Worm (Caenorhabditis elegans) whole organism, mixed stage, embryonic: ENCODE results near the gene ZC168.2.

ENCODE experiments used
- M03D4.4 ChIP-seq: sonication (generic microtip); optimal IDR thresholded peaks from 2 replicates; lab custom pipeline; 2017; ENCODE audit warnings: mild to moderate bottlenecking, missing genetic modification characterization, missing compliant biosample characterization
- bed-3 ChIP-seq: fragments of 200-800 bp; sonication (Bioruptor generic); optimal IDR thresholded peaks from 3 replicates; lab custom pipeline; 2018; ENCODE audit warnings: mild to moderate bottlenecking, missing genetic modification characterization, moderate library complexity, missing compliant biosample characterization
- blmp-1 ChIP-seq: fragments of 150-350 bp; optimal IDR thresholded peaks from 2 replicates; lab custom pipeline; 2014; ENCODE audit warnings: missing biosample characterization, missing genetic modification characterization
- ceh-39 ChIP-seq: fragments of 150-350 bp; optimal IDR thresholded peaks from 2 replicates; lab custom pipeline; 2014; ENCODE audit warnings: missing biosample characterization, missing genetic modification characterization
- ceh-83 ChIP-seq: fragments of 200-800 bp; sonication (Bioruptor generic); optimal IDR thresholded peaks from 2 replicates; lab custom pipeline; 2018; ENCODE audit warnings: mild to moderate bottlenecking, missing genetic modification characterization, missing compliant biosample characterization
- ces-1 ChIP-seq: fragments of 150-350 bp; optimal IDR thresholded peaks from 2 replicates; lab custom pipeline; 2014; ENCODE audit warnings: missing biosample characterization, missing genetic modification reagents, missing genetic modification characterization
- cnd-1 ChIP-seq: fragments of 200-800 bp; sonication (Bioruptor generic); optimal IDR thresholded peaks from 2 replicates; lab custom pipeline; 2018; ENCODE audit warnings: mild to moderate bottlenecking, missing genetic modification characterization, missing compliant biosample characterization
- elt-1 ChIP-seq: sonication (generic microtip); optimal IDR thresholded peaks from 2 replicates; lab custom pipeline; 2017; ENCODE audit warnings: missing genetic modification characterization, mild to moderate bottlenecking, missing compliant biosample characterization, antibody characterized with exemption, moderate library complexity, borderline replicate concordance; ENCODE audit not compliant: insufficient read depth
- elt-3 ChIP-seq: fragments of 150-350 bp; optimal IDR thresholded peaks from 2 replicates; lab custom pipeline; 2014; ENCODE audit warnings: missing biosample characterization, missing genetic modification characterization
- flh-1 ChIP-seq: fragments of 200-800 bp; sonication (Bioruptor generic); optimal IDR thresholded peaks from 2 replicates; lab custom pipeline; 2018; ENCODE audit warnings: mild to moderate bottlenecking, missing genetic modification characterization, moderate library complexity, missing compliant biosample characterization
- ham-2 ChIP-seq: fragments of 200-800 bp; sonication (Bioruptor generic); optimal IDR thresholded peaks from 2 replicates; lab custom pipeline; 2018; ENCODE audit warnings: mild to moderate bottlenecking, missing genetic modification characterization, missing compliant biosample characterization
- hlh-1 ChIP-seq: fragments of 150-350 bp; optimal IDR thresholded peaks from 2 replicates; lab custom pipeline; 2014; ENCODE audit warnings: missing biosample characterization, missing genetic modification reagents, missing genetic modification characterization
- lin-13 ChIP-seq: fragments of 150-350 bp; optimal IDR thresholded peaks from 2 replicates; lab custom pipeline; 2014; ENCODE audit warnings: missing biosample characterization, missing genetic modification characterization
- lin-32 ChIP-seq: fragments of 200-800 bp; sonication (Bioruptor generic); optimal IDR thresholded peaks from 2 replicates; lab custom pipeline; 2018; ENCODE audit warnings: mild to moderate bottlenecking, missing genetic modification characterization, missing compliant biosample characterization
- lsy-2 ChIP-seq: fragments of 150-350 bp; optimal IDR thresholded peaks from 2 replicates; lab custom pipeline; 2014; ENCODE audit warnings: missing biosample characterization, missing genetic modification characterization
- mab-5 ChIP-seq: fragments of 150-350 bp; optimal IDR thresholded peaks from 2 replicates; lab custom pipeline; 2014; ENCODE audit warnings: missing biosample characterization, missing genetic modification characterization
- mep-1 ChIP-seq: fragments of 150-350 bp; optimal IDR thresholded peaks from 2 replicates; lab custom pipeline; 2017; ENCODE audit warnings: missing biosample characterization, missing genetic modification reagents, missing genetic modification characterization, inconsistent platforms
- mls-2 ChIP-seq: sonication (generic microtip); optimal IDR thresholded peaks from 2 replicates; lab custom pipeline; 2016; ENCODE audit warnings: mild to moderate bottlenecking, missing genetic modification characterization, moderate library complexity, missing compliant biosample characterization
- nhr-2 ChIP-seq: fragments of 150-350 bp; optimal IDR thresholded peaks from 2 replicates; lab custom pipeline; 2014; ENCODE audit warnings: missing biosample characterization, missing genetic modification characterization
- nhr-237 ChIP-seq: fragments of 150-350 bp; optimal IDR thresholded peaks from 2 replicates; lab custom pipeline; 2014; ENCODE audit warnings: missing biosample characterization, missing genetic modification characterization
- nhr-28 ChIP-seq: fragments of 150-350 bp; optimal IDR thresholded peaks from 2 replicates; lab custom pipeline; 2014; ENCODE audit warnings: missing biosample characterization, missing genetic modification characterization
- pha-4 ChIP-seq: fragments of 150-350 bp; optimal IDR thresholded peaks from 2 replicates; lab custom pipeline; 2018; ENCODE audit warnings: missing biosample characterization, missing genetic modification reagents, missing genetic modification characterization
- sem-2 ChIP-seq: fragments of 200-800 bp; sonication (Bioruptor generic); optimal IDR thresholded peaks from 2 replicates; lab custom pipeline; 2018; ENCODE audit warnings: mild to moderate bottlenecking, missing genetic modification characterization, missing compliant biosample characterization
- snpc-4 ChIP-seq: fragments of 150-350 bp; optimal IDR thresholded peaks from 2 replicates; lab custom pipeline; 2014; ENCODE audit warnings: missing biosample characterization, missing genetic modification characterization
- sptf-1 ChIP-seq: sonication (generic microtip); optimal IDR thresholded peaks from 2 replicates; lab custom pipeline; 2017; ENCODE audit warnings: mild to moderate bottlenecking, missing genetic modification characterization, moderate library complexity, missing compliant biosample characterization
- tbx-8 ChIP-seq: fragments of 200-800 bp; sonication (Bioruptor generic); optimal IDR thresholded peaks from 2 replicates; lab custom pipeline; 2018; ENCODE audit warnings: mild to moderate bottlenecking, missing genetic modification characterization, moderate library complexity, missing compliant biosample characterization
- unc-120 ChIP-seq: sonication (generic microtip); optimal IDR thresholded peaks from 2 replicates; lab custom pipeline; 2017; ENCODE audit warnings: missing genetic modification characterization, missing compliant biosample characterization; ENCODE audit not compliant: poor library complexity, severe bottlenecking
- unc-39 ChIP-seq: fragments of 150-350 bp; optimal IDR thresholded peaks from 2 replicates; lab custom pipeline; 2014; ENCODE audit warnings: missing biosample characterization, missing genetic modification characterization
- unc-62 ChIP-seq: fragments of 150-350 bp; optimal IDR thresholded peaks from 2 replicates; lab custom pipeline; 2014; ENCODE audit warnings: missing biosample characterization, missing genetic modification reagents, missing genetic modification characterization

ZC168.2 gene

DNA sequence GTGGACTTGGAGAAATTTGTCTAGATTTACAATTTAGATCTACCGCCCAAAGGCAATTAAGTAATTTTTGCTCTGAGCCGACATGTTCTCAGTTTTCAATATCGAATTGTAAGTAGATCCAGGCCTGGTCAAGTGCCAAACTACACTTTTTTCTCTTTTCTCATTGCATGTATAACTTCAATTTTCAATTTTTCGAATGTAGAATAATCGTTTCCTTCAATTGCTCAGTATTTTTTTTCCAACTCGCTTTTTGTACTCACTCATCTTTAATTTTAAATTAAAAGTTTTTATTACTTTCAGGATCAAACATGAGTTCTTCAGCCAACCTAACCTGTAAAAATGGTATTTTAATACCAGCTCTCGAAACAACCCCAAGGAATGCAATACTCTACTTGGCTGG lies 11.5 kb upstream of the ZC168.2 start, which contains the start of gene ncx-3:
TSS of gene ncx-3 (plus strand) at position 301 of the 400 bp plus-strand sequence.
- TF ChIP-seq sptf-1 (tag; lab: Kevin White, UChicago) = no peak
- no peak for TF ChIP-seq ceh-83 (GFP tag; lab: Kevin White, UChicago)
- no peak for TF ChIP-seq ceh-39 (tag; lab: Kevin White, UChicago)
- no peak for TF ChIP-seq mep-1 (tag; lab: Kevin White, UChicago)
- TF ChIP-seq ces-1 (GFP tag; lab: Kevin White, UChicago) = no peak
- TF ChIP-seq unc-120 (tag; lab: Kevin White, UChicago) = no peak
- no peak for TF ChIP-seq cnd-1

DNA sequence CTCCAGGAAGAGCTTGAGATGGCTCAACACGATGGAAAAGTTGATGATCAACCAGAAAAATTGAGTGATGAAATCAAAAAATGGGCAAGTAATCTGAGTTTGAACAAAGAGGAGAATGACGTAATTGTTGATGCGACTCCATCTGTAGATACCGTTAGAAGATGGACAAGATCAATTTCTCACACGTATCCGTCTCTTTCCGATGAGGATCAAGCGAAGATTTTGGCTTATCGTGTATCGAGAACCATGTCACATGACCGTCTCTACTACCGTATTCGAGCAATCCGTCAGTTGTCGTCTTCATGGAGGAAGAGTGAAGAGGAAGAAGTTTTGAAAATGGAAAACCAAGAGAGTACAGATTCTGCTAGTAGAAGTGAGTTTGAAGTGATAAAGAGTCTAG lies 9.8 kb upstream of the ZC168.2 start:
- TF ChIP-seq cnd-1 = no peak
- TF ChIP-seq elt-1 = peak; percentile 83
- TF ChIP-seq, all 35 proteins: peak for 1

DNA sequence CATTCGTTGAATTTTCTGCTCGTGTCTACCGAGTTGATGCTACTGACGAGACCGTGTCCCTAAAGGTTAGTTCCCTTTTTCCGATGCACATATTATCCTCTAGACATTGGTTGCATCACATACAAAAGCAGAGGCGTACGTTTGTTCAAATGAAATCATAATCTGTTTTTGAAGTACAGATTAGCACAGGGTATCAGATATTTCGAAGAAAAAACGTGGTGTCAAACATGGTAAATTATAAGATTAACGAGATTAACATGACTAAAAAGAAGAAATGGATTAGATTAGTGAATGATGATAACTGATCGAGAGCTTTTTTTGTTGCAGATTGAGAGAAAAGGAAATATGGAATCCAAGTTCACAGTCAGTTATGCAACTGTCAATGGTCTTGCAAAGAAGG lies 9.0 kb upstream of the ZC168.2 start:
- TF ChIP-seq bed-3 (GFP tag; lab: Kevin White, UChicago) (no peak), elt-3 (no peak), ceh-83 (GFP tag; lab: Kevin White, UChicago) (no peak), hlh-1 (tag; lab: Kevin White, UChicago) (no peak), ceh-39 (tag; lab: Kevin White, UChicago) (no peak), unc-62 (GFP tag; lab: Kevin White, UChicago) (no peak), tbx-8 (no peak), cnd-1 (no peak), lin-32 (GFP tag; lab: Kevin White, UChicago) (no peak), snpc-4 (tag; lab: Kevin White, UChicago) (no peak), unc-39 (tag; lab: Kevin White, UChicago) (no peak), lsy-2 (tag; lab: Kevin White, UChicago) (no peak), mab-5 (tag; lab: Kevin White, UChicago) (no peak), lin-13 (tag; lab: Kevin White, UChicago) (no peak), elt-1 (no peak)

DNA sequence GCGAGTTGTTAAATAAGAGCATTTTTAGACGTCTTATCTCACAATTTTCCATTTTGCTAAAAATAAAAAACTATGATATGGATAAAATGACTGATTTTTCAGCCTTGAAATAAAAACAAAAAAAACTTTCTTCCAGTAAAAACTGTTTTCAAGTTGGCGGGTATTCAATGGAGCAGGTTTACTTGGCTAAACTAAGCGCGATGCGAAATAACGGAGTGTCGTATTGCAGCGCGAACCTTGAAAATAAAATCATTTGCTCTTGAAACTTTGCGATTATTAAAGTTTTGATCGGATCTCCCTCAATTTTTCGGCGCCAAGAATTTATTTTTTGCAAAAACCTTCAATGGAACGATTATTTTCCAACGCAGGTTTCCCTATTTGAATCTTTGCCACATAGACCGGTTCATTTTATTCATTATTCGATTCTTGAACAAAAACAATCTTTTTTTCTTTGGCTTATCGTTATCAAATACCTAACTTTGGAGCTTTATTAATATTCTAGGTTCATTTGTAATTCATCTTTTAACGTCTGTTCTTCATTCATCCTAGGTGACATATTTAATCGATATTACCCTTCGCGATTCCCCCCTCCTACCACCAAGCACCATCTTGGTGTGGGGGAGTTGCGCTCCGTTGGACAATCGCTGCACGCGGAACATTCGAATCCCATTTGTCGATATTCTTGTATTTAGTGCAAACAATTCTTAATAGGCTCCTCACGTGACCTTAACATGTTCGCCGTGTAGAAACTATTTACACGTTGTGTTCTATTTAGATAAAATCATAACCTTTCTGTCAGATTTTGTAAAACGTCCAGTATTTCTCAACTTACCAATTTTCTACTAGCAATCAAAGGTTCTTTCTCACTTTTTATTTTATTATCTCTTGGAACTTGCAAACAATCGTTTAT lies 6.9 kb downstream of the ZC168.2 start, which contains the start of the genes orc-5 and cyb-1:
TSS of gene orc-5 (minus strand) at position 62 of the 910 bp plus-strand sequence.
TSS of gene cyb-1 (plus strand) at position 690 of the 910 bp plus-strand sequence.
- TF ChIP-seq mep-1 (tag; lab: Kevin White, UChicago) (peak; percentile 71), cnd-1 (no peak), nhr-28 (tag; lab: Kevin White, UChicago) (no peak), lsy-2 (tag; lab: Kevin White, UChicago) (peak; percentile 47), lin-13 (tag; lab: Kevin White, UChicago) (peak; percentile 40), mab-5 (tag; lab: Kevin White, UChicago) (peak; percentile 24), nhr-2 (tag; lab: Kevin White, UChicago) (no peak), ces-1 (GFP tag; lab: Kevin White, UChicago) (peak; percentile 55), lin-32 (GFP tag; lab: Kevin White, UChicago) (no peak), nhr-237 (tag; lab: Kevin White, UChicago) (peak; percentile 57), ceh-83 (GFP tag; lab: Kevin White, UChicago) (peak; percentile 7), hlh-1 (tag; lab: Kevin White, UChicago) (peak; percentile 39), sptf-1 (tag; lab: Kevin White, UChicago) (peak; percentile 42), pha-4 (peak; percentile 54)

DNA sequence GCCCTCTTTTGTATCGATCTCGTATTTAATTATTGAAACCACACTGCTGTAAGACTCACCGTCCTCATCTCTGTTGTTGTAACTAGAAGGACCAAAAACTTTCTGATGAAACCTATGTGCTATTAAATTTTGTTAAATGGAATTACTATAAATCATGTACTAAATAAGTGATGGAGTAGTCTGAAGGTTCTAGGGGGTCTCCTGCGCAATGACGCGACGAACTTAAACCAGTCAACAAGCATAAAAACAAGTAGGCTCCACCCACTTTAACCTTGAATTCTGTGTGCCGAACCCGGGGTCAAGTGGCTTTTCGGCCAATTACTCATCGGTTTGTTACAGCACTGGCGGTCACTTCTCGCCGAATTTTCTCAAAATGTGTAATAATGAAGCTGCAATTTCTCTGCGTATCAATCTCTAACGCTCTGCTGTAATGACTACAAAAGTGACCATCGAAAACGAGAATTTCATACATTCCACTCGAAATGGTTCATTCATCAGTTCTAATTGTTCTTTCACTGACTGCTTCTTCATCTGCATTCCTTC lies 9.2 kb downstream of the ZC168.2 start, which contains the start of gene grl-21:
TSS of gene grl-21 (plus strand) at position 464 of the 543 bp plus-strand sequence.
- TF ChIP-seq nhr-28 (tag; lab: Kevin White, UChicago) (no peak), bed-3 (GFP tag; lab: Kevin White, UChicago) (no peak), mab-5 (tag; lab: Kevin White, UChicago) (no peak), flh-1 (GFP tag; lab: Kevin White, UChicago) (no peak), mep-1 (tag; lab: Kevin White, UChicago) (no peak), elt-3 (no peak), ces-1 (GFP tag; lab: Kevin White, UChicago) (no peak), unc-120 (tag; lab: Kevin White, UChicago) (no peak), cnd-1 (no peak)
- TF ChIP-seq, all 35 proteins: peak for 0

DNA sequence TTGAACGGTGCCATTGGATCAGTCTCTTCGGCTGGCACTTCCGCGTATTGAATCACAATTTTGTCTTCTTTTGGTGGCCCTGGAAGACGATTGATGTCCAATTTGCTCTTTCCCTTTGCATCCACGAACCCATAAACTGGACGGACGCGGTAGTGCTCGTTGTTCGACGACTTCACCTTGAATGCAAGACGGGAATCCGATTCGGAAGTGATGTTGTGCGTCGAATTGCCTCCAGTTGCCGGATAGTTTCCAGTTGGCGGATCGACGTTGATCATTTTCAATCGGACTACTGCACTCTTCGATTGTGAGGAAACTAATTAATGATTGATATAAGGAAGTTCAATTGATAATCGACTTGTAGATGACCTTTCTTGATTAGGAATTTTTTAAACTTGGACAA lies 10.5 kb downstream of the ZC168.2 start, which contains the start of gene ssp-34:
TSS of gene ssp-34 (minus strand) at position 275 of the 400 bp plus-strand sequence.
- no peak for TF ChIP-seq unc-62 (GFP tag; lab: Kevin White, UChicago)
- TF ChIP-seq unc-120 (tag; lab: Kevin White, UChicago) = no peak
- no peak for TF ChIP-seq lsy-2 (tag; lab: Kevin White, UChicago)
- TF ChIP-seq nhr-2 (tag; lab: Kevin White, UChicago) = no peak
- TF ChIP-seq sptf-1 (tag; lab: Kevin White, UChicago) = no peak
- TF ChIP-seq lin-13 (tag; lab: Kevin White, UChicago) = no peak
- TF ChIP-seq snpc-4 (tag; lab: Kevin White, UChicago) = no peak
- TF ChIP-seq mls-2 (tag; lab: Kevin White, UChicago) = no peak
- no peak for TF ChIP-seq blmp-1 (tag; lab: Kevin White, UChicago)
- TF ChIP-seq mab-5 (tag; lab: Kevin White, UChicago) = no peak
- TF ChIP-seq unc-39 (tag; lab: Kevin White, UChicago) = no peak
- TF ChIP-seq nhr-28 (tag; lab: Kevin White, UChicago) = no peak
- no peak for TF ChIP-seq ces-1 (GFP tag; lab: Kevin White, UChicago)
- no peak for TF ChIP-seq ham-2 (GFP tag; lab: Kevin White, UChicago)
- no peak for TF ChIP-seq ceh-39 (tag; lab: Kevin White, UChicago)
- no peak for TF ChIP-seq tbx-8
- TF ChIP-seq sem-2 (GFP tag; lab: Kevin White, UChicago) = no peak
- TF ChIP-seq hlh-1 (tag; lab: Kevin White, UChicago) = no peak
- no peak for TF ChIP-seq M03D4.4
- TF ChIP-seq elt-3 = no peak
